Fruit fly (Drosophila melanogaster) whole organism, embryonic: ENCODE measurements around the gene CG3726.

ENCODE experiments used
- Ada2b ChIP-seq: fragments of 200-800 bp; sonication (Bioruptor generic); IDR thresholded peaks from 2 replicates; pipeline ENCODE4 v1.3.6; 2022; ENCODE audit warnings: missing biosample characterization, missing genetic modification characterization
- Bgb ChIP-seq: fragments of 200-800 bp; sonication (Bioruptor generic); IDR thresholded peaks from 2 replicates; pipeline ENCODE4 v1.3.6; 2022; ENCODE audit warnings: missing biosample characterization, missing genetic modification characterization; ENCODE audit not compliant: partially characterized antibody
- CG10147 ChIP-seq: fragments of 200-800 bp; sonication (Bioruptor generic); optimal IDR thresholded peaks from 2 replicates; lab custom pipeline; 2019; ENCODE audit warnings: missing biosample characterization, mild to moderate bottlenecking, missing genetic modification characterization, moderate library complexity
- CG10431 ChIP-seq: fragments of 200-800 bp; sonication (Bioruptor generic); optimal IDR thresholded peaks from 3 replicates; lab custom pipeline; 2018; ENCODE audit warnings: missing biosample characterization, mild to moderate bottlenecking, missing genetic modification characterization
- CG10959 ChIP-seq: fragments of 200-800 bp; sonication (Bioruptor generic); IDR thresholded peaks from 2 replicates; pipeline ENCODE4 v1.3.6; 2022; ENCODE audit warnings: missing biosample characterization, missing genetic modification characterization
- CG11085 ChIP-seq: fragments of 200-800 bp; sonication (Bioruptor generic); IDR thresholded peaks from 2 replicates; pipeline ENCODE4 v1.3.6; 2022; ENCODE audit warnings: missing biosample characterization, missing genetic modification characterization
- CG11247 ChIP-seq: fragments of 200-800 bp; sonication (Bioruptor generic); IDR thresholded peaks from 2 replicates; pipeline ENCODE4 v1.3.6; 2022; ENCODE audit warnings: missing biosample characterization, missing genetic modification characterization
- CG11723 ChIP-seq: fragments of 200-800 bp; sonication (Bioruptor generic); optimal IDR thresholded peaks from 2 replicates; lab custom pipeline; 2017; ENCODE audit warnings: missing biosample characterization, mild to moderate bottlenecking, missing genetic modification characterization
- CG12391 ChIP-seq: fragments of 200-800 bp; sonication (Bioruptor generic); optimal IDR thresholded peaks from 3 replicates; lab custom pipeline; 2018; ENCODE audit warnings: missing biosample characterization, mild to moderate bottlenecking, missing genetic modification characterization, moderate library complexity
- CG13424 ChIP-seq: fragments of 200-800 bp; sonication (Bioruptor generic); optimal IDR thresholded peaks from 2 replicates; lab custom pipeline; 2019; ENCODE audit warnings: missing biosample characterization, mild to moderate bottlenecking, missing genetic modification characterization, moderate library complexity
- CG15479 ChIP-seq: fragments of 200-800 bp; sonication (Bioruptor generic); optimal IDR thresholded peaks from 3 replicates; lab custom pipeline; 2019; ENCODE audit warnings: missing biosample characterization, mild to moderate bottlenecking, missing genetic modification characterization, moderate library complexity
- CG5245 ChIP-seq: fragments of 200-800 bp; sonication (Bioruptor generic); optimal IDR thresholded peaks from 3 replicates; lab custom pipeline; 2016; ENCODE audit warnings: missing biosample characterization, missing genetic modification characterization
- CG5953 ChIP-seq: fragments of 200-800 bp; sonication (Bioruptor generic); IDR thresholded peaks from 2 replicates; pipeline ENCODE4 v1.3.6; 2022; ENCODE audit warnings: missing biosample characterization, missing genetic modification characterization
- CG6813 ChIP-seq: fragments of 200-800 bp; sonication (Bioruptor generic); optimal IDR thresholded peaks from 2 replicates; lab custom pipeline; 2017; ENCODE audit warnings: missing biosample characterization, missing genetic modification characterization, mild to moderate bottlenecking, moderate library complexity, missing genetic modification reagents
- CG9727 ChIP-seq: fragments of 200-800 bp; sonication (Bioruptor generic); optimal IDR thresholded peaks from 3 replicates; lab custom pipeline; 2017; ENCODE audit warnings: missing biosample characterization, mild to moderate bottlenecking, missing genetic modification characterization
- Doc2 ChIP-seq: fragments of 200-800 bp; sonication (Bioruptor generic); IDR thresholded peaks from 2 replicates; pipeline ENCODE4 v1.3.6; 2022; ENCODE audit warnings: missing biosample characterization, missing genetic modification characterization
- E2f2 ChIP-seq: fragments of 200-800 bp; sonication (Bioruptor generic); IDR thresholded peaks from 2 replicates; pipeline ENCODE4 v1.3.6; 2022; ENCODE audit warnings: missing biosample characterization, missing genetic modification characterization
- Eip74EF ChIP-seq, 2 experiments: fragments of 200-800 bp in 1 of 2; fragments of >200 bp in 1 of 2; sonication (Bioruptor generic) in 1 of 2; optimal IDR thresholded peaks; 2 replicates each; lab custom pipeline; 2017 to 2019; ENCODE audit warnings: missing biosample characterization in 2 of 2, missing genetic modification characterization in 2 of 2, mild to moderate bottlenecking in 1 of 2, moderate library complexity in 1 of 2
- Ets97D ChIP-seq: fragments of 200-800 bp; sonication (Bioruptor generic); optimal IDR thresholded peaks from 3 replicates; lab custom pipeline; 2016; ENCODE audit warnings: missing biosample characterization, missing genetic modification characterization
- H15 ChIP-seq: fragments of 200-800 bp; sonication (Bioruptor generic); IDR thresholded peaks from 3 replicates; pipeline ENCODE4 v1.3.6; 2022; ENCODE audit warnings: missing biosample characterization, missing genetic modification characterization
- Hand ChIP-seq: fragments of 200-800 bp; sonication (Bioruptor generic); optimal IDR thresholded peaks from 2 replicates; lab custom pipeline; 2017; ENCODE audit warnings: mild to moderate bottlenecking, missing biosample characterization, missing genetic modification reagents, missing genetic modification characterization
- Hmr ChIP-seq: fragments of 200-800 bp; sonication (Bioruptor generic); optimal IDR thresholded peaks from 3 replicates; lab custom pipeline; 2017; ENCODE audit warnings: mild to moderate bottlenecking, missing biosample characterization, missing genetic modification reagents, missing genetic modification characterization
- Lpt ChIP-seq: fragments of >200 bp; optimal IDR thresholded peaks from 2 replicates; lab custom pipeline; 2018; ENCODE audit warnings: missing biosample characterization, missing genetic modification characterization
- Mad ChIP-seq: fragments of 200-800 bp; sonication (Bioruptor generic); optimal IDR thresholded peaks from 2 replicates; lab custom pipeline; 2016; ENCODE audit warnings: missing biosample characterization, missing genetic modification characterization
- Nf-YB ChIP-seq: fragments of 200-800 bp; sonication (Bioruptor generic); optimal IDR thresholded peaks from 3 replicates; lab custom pipeline; 2019; ENCODE audit warnings: missing biosample characterization, mild to moderate bottlenecking, missing genetic modification characterization, moderate library complexity
- Oli ChIP-seq: fragments of 200-800 bp; sonication (Bioruptor generic); optimal IDR thresholded peaks from 2 replicates; lab custom pipeline; 2018; ENCODE audit warnings: missing biosample characterization, mild to moderate bottlenecking, missing genetic modification characterization, moderate library complexity
- Rx ChIP-seq: fragments of 200-800 bp; sonication (Bioruptor generic); IDR thresholded peaks from 2 replicates; pipeline ENCODE4 v1.3.6; 2022; ENCODE audit warnings: missing biosample characterization, missing genetic modification characterization
- Spps ChIP-seq: fragments of 200-800 bp; sonication (Bioruptor generic); optimal IDR thresholded peaks from 2 replicates; lab custom pipeline; 2018; ENCODE audit warnings: missing biosample characterization, mild to moderate bottlenecking, missing genetic modification characterization
- Xrp1 ChIP-seq: fragments of 200-800 bp; sonication (Bioruptor generic); IDR thresholded peaks from 2 replicates; pipeline ENCODE4 v1.3.6; 2022; ENCODE audit warnings: missing biosample characterization, missing genetic modification characterization
- abd-A ChIP-seq: fragments of 200-800 bp; sonication (Bioruptor generic); optimal IDR thresholded peaks from 3 replicates; lab custom pipeline; 2019; ENCODE audit warnings: missing biosample characterization, mild to moderate bottlenecking, missing genetic modification characterization, moderate library complexity
- chm ChIP-seq: fragments of 200-800 bp; sonication (Bioruptor generic); IDR thresholded peaks from 2 replicates; pipeline ENCODE4 v1.3.6; 2022; ENCODE audit warnings: missing biosample characterization, missing genetic modification characterization
- dimm ChIP-seq: fragments of 200-800 bp; sonication (Bioruptor generic); IDR thresholded peaks from 2 replicates; pipeline ENCODE4 v1.3.6; 2022; ENCODE audit warnings: missing biosample characterization, missing genetic modification characterization
- ftz-f1 ChIP-seq: fragments of 200-800 bp; sonication (Bioruptor generic); optimal IDR thresholded peaks from 2 replicates; lab custom pipeline; 2016; ENCODE audit warnings: missing biosample characterization, missing genetic modification characterization
- gce ChIP-seq: fragments of 200-800 bp; sonication (Bioruptor generic); IDR thresholded peaks from 3 replicates; pipeline ENCODE4 v1.3.6; 2022; ENCODE audit warnings: missing biosample characterization, missing genetic modification characterization
- hkb ChIP-seq, 2 experiments: fragments of 200-800 bp in 1 of 2; fragments of >200 bp in 1 of 2; sonication (Bioruptor generic) in 1 of 2; IDR thresholded peaks in 1 of 2; optimal IDR thresholded peaks in 1 of 2; 2 replicates each; pipeline versions ENCODE4 v1.3.6 to Lab custom; 2017 to 2022; ENCODE audit warnings: missing biosample characterization in 1 of 2, missing genetic modification characterization in 1 of 2
- kay ChIP-seq: fragments of 200-800 bp; sonication (Bioruptor generic); optimal IDR thresholded peaks from 2 replicates; lab custom pipeline; 2016; ENCODE audit warnings: missing biosample characterization, missing genetic modification characterization
- nom ChIP-seq: fragments of 200-800 bp; sonication (Bioruptor generic); optimal IDR thresholded peaks from 2 replicates; lab custom pipeline; 2017; ENCODE audit warnings: missing biosample characterization, missing genetic modification characterization, mild to moderate bottlenecking, moderate library complexity, missing genetic modification reagents
- otp ChIP-seq: fragments of 200-800 bp; sonication (Bioruptor generic); IDR thresholded peaks from 3 replicates; pipeline ENCODE4, ENCODE4 v1.3.6; 2022; ENCODE audit warnings: missing biosample characterization, missing genetic modification characterization
- pfk ChIP-seq: fragments of 200-800 bp; sonication (Bioruptor generic); optimal IDR thresholded peaks from 2 replicates; lab custom pipeline; 2018; ENCODE audit warnings: missing biosample characterization, mild to moderate bottlenecking, missing genetic modification characterization, moderate library complexity
- phol ChIP-seq: fragments of 200-800 bp; sonication (Bioruptor generic); optimal IDR thresholded peaks from 3 replicates; lab custom pipeline; 2018; ENCODE audit warnings: missing biosample characterization, mild to moderate bottlenecking, missing genetic modification characterization, moderate library complexity
- ranshi ChIP-seq: fragments of 200-800 bp; sonication (Bioruptor generic); IDR thresholded peaks from 2 replicates; pipeline ENCODE4 v1.3.6; 2022; ENCODE audit warnings: missing biosample characterization, missing genetic modification characterization
- rib ChIP-seq: fragments of 200-800 bp; sonication (Bioruptor generic); IDR thresholded peaks from 2 replicates; pipeline ENCODE4 v1.3.6; 2022; ENCODE audit warnings: missing biosample characterization, missing genetic modification characterization
- sr ChIP-seq: fragments of 200-800 bp; sonication (Bioruptor generic); IDR thresholded peaks from 3 replicates; pipeline ENCODE4 v1.3.6; 2022; ENCODE audit warnings: missing biosample characterization, missing genetic modification characterization
- tio ChIP-seq: fragments of 200-800 bp; sonication (Bioruptor generic); optimal IDR thresholded peaks from 2 replicates; lab custom pipeline; 2017; ENCODE audit warnings: missing biosample characterization, missing genetic modification characterization, inconsistent platforms
- unc-4 ChIP-seq: fragments of 200-800 bp; sonication (Bioruptor generic); IDR thresholded peaks from 2 replicates; pipeline ENCODE4 v1.3.6; 2022; ENCODE audit warnings: missing biosample characterization, missing genetic modification characterization; ENCODE audit not compliant: partially characterized antibody
- usp ChIP-seq: fragments of >200 bp; optimal IDR thresholded peaks from 2 replicates; lab custom pipeline; 2017; ENCODE audit warnings: missing biosample characterization, missing genetic modification characterization
- vfl ChIP-seq: fragments of 200-800 bp; sonication (Bioruptor generic); optimal IDR thresholded peaks from 2 replicates; lab custom pipeline; 2016; ENCODE audit warnings: missing biosample characterization, missing genetic modification characterization
- yki ChIP-seq: fragments of >200 bp; optimal IDR thresholded peaks from 3 replicates; lab custom pipeline; 2018
- zfh2 ChIP-seq: fragments of 200-800 bp; sonication (Bioruptor generic); optimal IDR thresholded peaks from 2 replicates; lab custom pipeline; 2016; ENCODE audit warnings: missing biosample characterization, missing genetic modification characterization

The CG3726 gene

dm6 chrX:5899241-5900145, 17.4 kb upstream of the CG3726 start (continued):
- peak; percentile 6 for TF ChIP-seq CG13424 (tag; lab: Kevin White, UChicago)
- TF ChIP-seq unc-4 (GFP tag; lab: Robert Waterston, UW) = no peak
- peak; percentile 0 for TF ChIP-seq yki
- peak; percentile 69 for TF ChIP-seq nom (GFP tag; lab: Kevin White, UChicago)
- TF ChIP-seq sr = 0 out of 3 replicates have a peak, but pooled peaks have one; percentile 4
- peak; percentile 30 for TF ChIP-seq Hmr (GFP tag; lab: Kevin White, UChicago)
- peak; percentile 58; the same call in 1 of the 2 replicates for TF ChIP-seq chm (GFP tag; lab: Robert Waterston, UW)
- no peak for TF ChIP-seq CG5245
- TF ChIP-seq CG9727 (GFP tag; lab: Kevin White, UChicago) = no peak
- TF ChIP-seq CG12391 (tag; lab: Kevin White, UChicago) = no peak
- TF ChIP-seq Nf-YB (GFP tag; lab: Kevin White, UChicago) = peak; percentile 22
- no peak for TF ChIP-seq Lpt
- no peak for TF ChIP-seq CG10959 (GFP tag; lab: Robert Waterston, UW)
- TF ChIP-seq usp (GFP tag; lab: Kevin White, UChicago) = no peak
- no peak for TF ChIP-seq CG10431 (GFP tag; lab: Kevin White, UChicago)
- TF ChIP-seq H15 = no peak
- TF ChIP-seq CG11085 (GFP tag; lab: Robert Waterston, UW) = no peak
- TF ChIP-seq hkb (optimal IDR thresholded peaks at IDR 0.05; lab: Kevin White, UChicago) = no peak
- 0 out of 2 replicates have a peak, but pooled peaks have one; percentile 14 for TF ChIP-seq hkb (GFP tag; IDR thresholded peaks at IDR 0.05; lab: Robert Waterston, UW)
- TF ChIP-seq ftz-f1 (GFP tag; lab: Kevin White, UChicago) = no peak
- TF ChIP-seq tio = no peak
- no peak for TF ChIP-seq dimm
- no peak for TF ChIP-seq Ada2b (GFP tag; lab: Robert Waterston, UW)
- no peak for TF ChIP-seq Ets97D (GFP tag; lab: Kevin White, UChicago)
- 0 out of 2 replicates have a peak, but pooled peaks have one; percentile 18 for TF ChIP-seq Bgb (GFP tag; lab: Robert Waterston, UW)
- TF ChIP-seq vfl (GFP tag; lab: Kevin White, UChicago) = no peak
- TF ChIP-seq Eip74EF (GFP tag; optimal IDR thresholded peaks at IDR 0.05; lab: Kevin White, UChicago) = no peak
- peak; percentile 21 for TF ChIP-seq Hand
- TF ChIP-seq ranshi (GFP tag; lab: Robert Waterston, UW) = no peak
- peak; percentile 15 for TF ChIP-seq pfk (GFP tag; lab: Kevin White, UChicago)
- TF ChIP-seq Xrp1 (GFP tag; lab: Robert Waterston, UW) = 0 out of 2 replicates have a peak, but pooled peaks have one; percentile 6
- no peak for TF ChIP-seq gce (GFP tag; lab: Robert Waterston, UW)
- TF ChIP-seq zfh2 (GFP tag; lab: Kevin White, UChicago) = no peak
- TF ChIP-seq kay (GFP tag; lab: Kevin White, UChicago) = no peak
- no peak for TF ChIP-seq Oli (tag; lab: Kevin White, UChicago)
- TF ChIP-seq abd-A (tag; lab: Kevin White, UChicago) = peak; percentile 61
- TF ChIP-seq CG15479 (GFP tag; lab: Kevin White, UChicago) = no peak
- TF ChIP-seq phol = no peak
- TF ChIP-seq E2f2 (GFP tag; lab: Robert Waterston, UW) = no peak
- TF ChIP-seq rib (GFP tag; lab: Robert Waterston, UW) = peak; percentile 71
- TF ChIP-seq Mad (GFP tag; lab: Kevin White, UChicago) = no peak
- no peak for TF ChIP-seq CG11247 (GFP tag; lab: Robert Waterston, UW)
- TF ChIP-seq Rx (GFP tag; lab: Robert Waterston, UW) = no peak
- TF ChIP-seq otp (GFP tag; lab: Robert Waterston, UW) = 0 out of 3 replicates have a peak, but pooled peaks have one; percentile 63
- peak; percentile 55 for TF ChIP-seq CG6813
- no peak for TF ChIP-seq Spps (tag; lab: Kevin White, UChicago)
- TF ChIP-seq CG10147 (GFP tag; lab: Kevin White, UChicago) = no peak
- no peak for TF ChIP-seq CG11723
- TF ChIP-seq Doc2 (GFP tag; lab: Robert Waterston, UW) = no peak
- no peak for TF ChIP-seq CG5953 (GFP tag; lab: Robert Waterston, UW)
